Worm (Caenorhabditis elegans) whole organism, late embryonic: Measurements from ENCODE around the gene C17H11.6.

ENCODE experiments used
- T23F11.4 ChIP-seq: fragments of 200-800 bp; sonication (Bioruptor generic); optimal IDR thresholded peaks from 2 replicates; lab custom pipeline; 2018; ENCODE audit warnings: mild to moderate bottlenecking, missing genetic modification characterization, missing compliant biosample characterization
- ahr-1 ChIP-seq: sonication (generic microtip); optimal IDR thresholded peaks from 2 replicates; lab custom pipeline; 2016; ENCODE audit warnings: missing genetic modification characterization, missing compliant biosample characterization
- elt-4 ChIP-seq: sonication (generic microtip); optimal IDR thresholded peaks from 2 replicates; lab custom pipeline; 2016; ENCODE audit warnings: missing genetic modification characterization, missing compliant biosample characterization
- ets-4 ChIP-seq: sonication (generic microtip); optimal IDR thresholded peaks from 2 replicates; lab custom pipeline; 2016; ENCODE audit warnings: missing genetic modification characterization, missing compliant biosample characterization
- sdc-2 ChIP-seq: sonication (generic microtip); optimal IDR thresholded peaks from 2 replicates; lab custom pipeline; 2016; ENCODE audit warnings: missing genotype, missing genetic modification characterization, missing compliant biosample characterization

DNA sequence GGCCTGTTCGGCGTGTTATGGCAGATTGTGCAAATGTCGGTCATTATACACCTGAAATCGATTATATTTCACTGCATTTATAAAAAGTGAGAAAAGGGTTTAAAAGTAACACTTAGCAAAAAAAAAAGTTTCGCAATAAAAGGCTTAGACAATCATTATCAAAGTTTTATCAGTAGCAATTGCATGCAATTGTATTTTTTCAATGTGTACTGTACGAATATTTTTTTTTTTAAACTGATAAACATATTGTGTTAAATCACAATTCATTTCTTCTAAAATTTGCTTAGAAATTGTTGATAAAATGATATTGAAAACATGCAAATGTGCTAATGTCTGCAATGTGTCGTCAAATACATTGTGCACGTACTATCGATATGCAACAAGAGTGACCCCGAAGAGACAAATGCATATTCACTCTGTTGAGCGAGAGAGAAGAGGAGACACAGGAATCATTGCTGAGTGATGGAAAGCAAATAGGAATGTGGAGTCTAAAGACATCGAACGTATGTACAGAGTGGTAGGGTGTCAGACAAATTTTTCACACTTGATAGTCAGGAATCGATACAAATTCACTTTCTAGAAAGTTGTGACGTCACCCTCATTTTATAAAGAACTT is 67.2 kb downstream of the C17H11.6 start, which contains the start of gene C02B8.6:
- TF ChIP-seq ahr-1 (tag; lab: Kevin White, UChicago): no peak
- no peak for TF ChIP-seq T23F11.4 (GFP tag; lab: Kevin White, UChicago)
- no peak for TF ChIP-seq sdc-2
- TF ChIP-seq ets-4 (tag; lab: Kevin White, UChicago): no peak
- no peak for TF ChIP-seq elt-4 (tag; lab: Kevin White, UChicago)
